Worm (Caenorhabditis elegans) whole organism, late embryonic: ENCODE results near the gene C09G5.7.

Source experiments
- C08G9.2 ChIP-seq: sonication (generic microtip); optimal IDR thresholded peaks from 2 replicates; lab custom pipeline; 2016; ENCODE audit warnings: mild to moderate bottlenecking, missing genetic modification characterization, moderate library complexity, missing compliant biosample characterization
- F13H6.1 ChIP-seq: sonication (generic microtip); optimal IDR thresholded peaks from 2 replicates; lab custom pipeline; 2016; ENCODE audit warnings: missing genetic modification characterization, missing compliant biosample characterization
- K09A11.1 ChIP-seq: sonication (generic microtip); optimal IDR thresholded peaks from 2 replicates; lab custom pipeline; 2017; ENCODE audit warnings: antibody characterized with exemption, mild to moderate bottlenecking, missing genetic modification characterization, missing compliant biosample characterization; ENCODE audit not compliant: insufficient read depth
- T23F11.4 ChIP-seq: fragments of 200-800 bp; sonication (Bioruptor generic); optimal IDR thresholded peaks from 2 replicates; lab custom pipeline; 2018; ENCODE audit warnings: mild to moderate bottlenecking, missing genetic modification characterization, missing compliant biosample characterization
- Y22D7AL.16 ChIP-seq: sonication (generic microtip); optimal IDR thresholded peaks from 2 replicates; lab custom pipeline; 2016; ENCODE audit warnings: missing genetic modification characterization, missing compliant biosample characterization
- ahr-1 ChIP-seq: sonication (generic microtip); optimal IDR thresholded peaks from 2 replicates; lab custom pipeline; 2016; ENCODE audit warnings: missing genetic modification characterization, missing compliant biosample characterization
- ama-1 ChIP-seq: fragments of 150-350 bp; optimal IDR thresholded peaks from 2 replicates; lab custom pipeline; 2014
- ceh-18 ChIP-seq: sonication (generic microtip); optimal IDR thresholded peaks from 2 replicates; lab custom pipeline; 2016; ENCODE audit warnings: missing genetic modification characterization, missing compliant biosample characterization
- ceh-19 ChIP-seq: fragments of 200-800 bp; sonication (Bioruptor generic); optimal IDR thresholded peaks from 2 replicates; lab custom pipeline; 2018; ENCODE audit warnings: mild to moderate bottlenecking, missing genetic modification characterization, missing compliant biosample characterization
- ceh-2 ChIP-seq: sonication (generic microtip); optimal IDR thresholded peaks from 2 replicates; lab custom pipeline; 2016; ENCODE audit warnings: missing genotype, missing genetic modification characterization, missing compliant biosample characterization
- ceh-22 ChIP-seq: sonication (generic microtip); optimal IDR thresholded peaks from 2 replicates; lab custom pipeline; 2017; ENCODE audit warnings: missing biosample characterization, missing genetic modification characterization
- ceh-30 ChIP-seq: fragments of 150-350 bp; optimal IDR thresholded peaks from 2 replicates; lab custom pipeline; 2014; ENCODE audit warnings: missing biosample characterization, missing genetic modification characterization
- ceh-6 ChIP-seq: fragments of 200-800 bp; sonication (Bioruptor generic); optimal IDR thresholded peaks from 2 replicates; lab custom pipeline; 2018; ENCODE audit warnings: mild to moderate bottlenecking, missing genetic modification characterization, missing compliant biosample characterization
- ceh-9 ChIP-seq: sonication (generic microtip); optimal IDR thresholded peaks from 2 replicates; lab custom pipeline; 2016; ENCODE audit warnings: mild to moderate bottlenecking, missing genetic modification characterization, inconsistent platforms, missing compliant biosample characterization
- dmd-4 ChIP-seq: sonication (generic microtip); optimal IDR thresholded peaks from 2 replicates; lab custom pipeline; 2016; ENCODE audit warnings: borderline replicate concordance, missing genetic modification characterization, missing compliant biosample characterization
- dve-1 ChIP-seq: sonication (generic microtip); optimal IDR thresholded peaks from 2 replicates; lab custom pipeline; 2017; ENCODE audit warnings: antibody characterized with exemption, mild to moderate bottlenecking, missing genetic modification characterization, missing compliant biosample characterization
- elt-4 ChIP-seq: sonication (generic microtip); optimal IDR thresholded peaks from 2 replicates; lab custom pipeline; 2016; ENCODE audit warnings: missing genetic modification characterization, missing compliant biosample characterization
- eyg-1 ChIP-seq: sonication (generic microtip); optimal IDR thresholded peaks from 2 replicates; lab custom pipeline; 2016; ENCODE audit warnings: missing genotype, missing genetic modification characterization, missing compliant biosample characterization
- gmeb-2 ChIP-seq: sonication (generic microtip); optimal IDR thresholded peaks from 2 replicates; lab custom pipeline; 2016; ENCODE audit warnings: missing genetic modification characterization, inconsistent platforms, missing compliant biosample characterization
- hlh-13 ChIP-seq: fragments of 200-800 bp; sonication (Bioruptor generic); optimal IDR thresholded peaks from 2 replicates; lab custom pipeline; 2018; ENCODE audit warnings: mild to moderate bottlenecking, missing genetic modification characterization, missing compliant biosample characterization
- hlh-15 ChIP-seq: sonication (generic microtip); optimal IDR thresholded peaks from 2 replicates; lab custom pipeline; 2016; ENCODE audit warnings: missing genetic modification characterization, missing compliant biosample characterization
- hlh-6 ChIP-seq: sonication (generic microtip); optimal IDR thresholded peaks from 2 replicates; lab custom pipeline; 2016; ENCODE audit warnings: missing genotype, missing genetic modification characterization, missing compliant biosample characterization
- lin-11 ChIP-seq: fragments of 200-800 bp; sonication (Bioruptor generic); optimal IDR thresholded peaks from 2 replicates; lab custom pipeline; 2018; ENCODE audit warnings: mild to moderate bottlenecking, missing genetic modification characterization, missing compliant biosample characterization
- madf-2 ChIP-seq: sonication (generic microtip); optimal IDR thresholded peaks from 2 replicates; lab custom pipeline; 2017; ENCODE audit warnings: missing genetic modification characterization, missing compliant biosample characterization
- nhr-232 ChIP-seq: sonication (generic microtip); optimal IDR thresholded peaks from 2 replicates; lab custom pipeline; 2016; ENCODE audit warnings: missing genetic modification characterization, missing compliant biosample characterization
- npax-4 ChIP-seq: sonication (generic microtip); optimal IDR thresholded peaks from 2 replicates; lab custom pipeline; 2016; ENCODE audit warnings: missing genetic modification characterization, missing compliant biosample characterization
- pqm-1 ChIP-seq: sonication (generic microtip); optimal IDR thresholded peaks from 2 replicates; lab custom pipeline; 2016; ENCODE audit warnings: missing genetic modification characterization, missing compliant biosample characterization
- pros-1 ChIP-seq: fragments of 150-350 bp; optimal IDR thresholded peaks from 2 replicates; lab custom pipeline; 2014; ENCODE audit warnings: missing biosample characterization, missing genetic modification reagents, missing genetic modification characterization
- sox-2 ChIP-seq: fragments of 200-800 bp; sonication (Bioruptor generic); IDR thresholded peaks from 2 replicates; pipeline ENCODE4 v1.3.6; 2022; ENCODE audit warnings: missing genetic modification reagents, missing genetic modification characterization, missing compliant biosample characterization
- syd-9 ChIP-seq: sonication (generic microtip); optimal IDR thresholded peaks from 2 replicates; lab custom pipeline; 2016; ENCODE audit warnings: mild to moderate bottlenecking, missing genetic modification characterization, moderate library complexity, missing compliant biosample characterization
- tbx-7 ChIP-seq: sonication (generic microtip); optimal IDR thresholded peaks from 2 replicates; lab custom pipeline; 2016; ENCODE audit warnings: missing genotype, missing genetic modification characterization, missing compliant biosample characterization
- unc-55 ChIP-seq: sonication (generic microtip); optimal IDR thresholded peaks from 2 replicates; lab custom pipeline; 2017; ENCODE audit warnings: missing biosample characterization, missing genetic modification reagents, missing genetic modification characterization
- unc-86 ChIP-seq: sonication (generic microtip); optimal IDR thresholded peaks from 2 replicates; lab custom pipeline; 2016; ENCODE audit warnings: missing genetic modification characterization, missing compliant biosample characterization

The C09G5.7 gene

DNA sequence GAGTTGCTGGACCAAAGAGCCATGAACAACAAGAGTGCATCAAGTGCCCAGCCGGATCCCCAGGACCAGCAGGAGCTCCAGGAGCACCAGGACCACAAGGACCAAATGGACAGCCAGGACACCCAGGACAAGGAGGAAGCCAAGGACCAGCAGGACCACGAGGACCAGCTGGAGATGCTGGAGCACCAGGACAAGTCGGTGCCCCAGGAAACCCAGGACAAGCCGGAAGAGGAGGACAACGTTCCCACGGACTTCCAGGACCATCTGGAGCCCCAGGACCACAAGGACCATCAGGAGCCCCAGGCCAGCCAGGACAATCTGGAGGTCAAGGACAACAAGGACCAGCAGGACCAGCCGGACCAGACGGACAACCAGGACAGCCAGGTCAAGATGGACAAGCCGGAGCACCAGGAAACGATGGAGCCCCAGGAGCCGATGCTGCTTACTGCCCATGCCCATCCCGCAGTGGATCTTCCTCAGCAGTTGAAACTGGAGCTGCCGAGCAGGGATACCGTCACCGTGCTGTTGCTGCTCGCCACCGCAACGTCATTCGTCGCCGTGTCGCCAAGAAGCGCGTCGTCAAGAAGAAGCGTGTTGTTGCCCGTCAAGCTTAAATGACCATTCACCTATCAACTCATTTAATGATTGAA lies 9.2 kb upstream of the C09G5.7 start:
- no peak for TF ChIP-seq pqm-1 (tag; lab: Kevin White, UChicago)
- TF ChIP-seq hlh-6 (tag; lab: Kevin White, UChicago): peak; percentile 52
- no peak for TF ChIP-seq syd-9
- no peak for TF ChIP-seq ceh-9 (tag; lab: Kevin White, UChicago)
- no peak for TF ChIP-seq tbx-7 (tag; lab: Kevin White, UChicago)
- TF ChIP-seq unc-86: no peak
- TF ChIP-seq nhr-232 (tag; lab: Kevin White, UChicago): no peak
- TF ChIP-seq C08G9.2 (tag; lab: Kevin White, UChicago): peak; percentile 22
- no peak for TF ChIP-seq K09A11.1 (tag; lab: Kevin White, UChicago)
- TF ChIP-seq elt-4 (tag; lab: Kevin White, UChicago): peak; percentile 50

DNA sequence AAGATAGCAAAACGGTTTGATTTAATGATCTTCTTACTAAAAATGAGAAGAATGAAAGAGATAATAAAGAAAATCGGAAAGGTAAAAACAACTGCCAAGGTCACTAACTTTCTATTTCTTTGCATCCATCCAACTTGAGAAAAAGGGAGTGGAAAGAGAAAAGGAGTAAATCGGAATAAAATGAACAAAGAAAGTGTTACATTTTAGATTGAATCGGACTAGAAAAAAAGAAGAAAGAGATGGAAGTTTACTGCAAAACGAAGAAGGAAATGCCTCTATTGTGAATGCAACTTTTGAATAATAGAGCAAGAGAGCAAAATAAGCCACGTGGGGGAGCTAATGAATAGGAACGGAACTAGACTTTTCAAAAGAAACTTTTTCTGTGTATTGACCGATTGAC lies 8.6 kb upstream of the C09G5.7 start:
- TF ChIP-seq hlh-15 (tag; lab: Kevin White, UChicago) (no peak), ceh-18 (tag; lab: Kevin White, UChicago) (no peak), pros-1 (tag; lab: Kevin White, UChicago) (no peak), unc-86 (no peak), ahr-1 (tag; lab: Kevin White, UChicago) (no peak), unc-55 (GFP tag; lab: Kevin White, UChicago) (no peak)

- TF ChIP-seq ceh-30 (tag; lab: Kevin White, UChicago) (no peak), madf-2 (no peak), ceh-6 (GFP tag; lab: Kevin White, UChicago) (no peak), T23F11.4 (GFP tag; lab: Kevin White, UChicago) (no peak), Y22D7AL.16 (tag; lab: Kevin White, UChicago) (no peak), ama-1 (lab: Kevin White, UChicago) (no peak), npax-4 (no peak)
- TF ChIP-seq, all 69 proteins: peak for 0
Observed at ce11 chrII:10706901-10707300, 7.8 kb upstream of the C09G5.7 start, which contains the start of gene col-80. col-80 (plus strand) TSS chrII:10707201.

ce11 chrII:10707439-10708096 lies 7.1 kb upstream of the C09G5.7 start:
- TF ChIP-seq syd-9 (peak; percentile 5), gmeb-2 (no peak), elt-4 (tag; lab: Kevin White, UChicago) (peak; percentile 85), F13H6.1 (no peak), madf-2 (no peak), dve-1 (tag; lab: Kevin White, UChicago) (no peak), lin-11 (tag; lab: Kevin White, UChicago) (no peak), dmd-4 (tag; lab: Kevin White, UChicago) (no peak), hlh-13 (GFP tag; lab: Kevin White, UChicago) (no peak)

ce11 chrII:10708660-10709059 lies 6.0 kb upstream of the C09G5.7 start, which contains the start of gene bli-1:
bli-1 (plus strand) TSS chrII:10708960.
- TF ChIP-seq ceh-19 (GFP tag; lab: Kevin White, UChicago) (no peak), ceh-2 (tag; lab: Kevin White, UChicago) (no peak), C08G9.2 (tag; lab: Kevin White, UChicago) (no peak)

ce11 chrII:10717124-10717523 lies 2.4 kb downstream of the C09G5.7 start, which contains the start of gene C09G5.13:
C09G5.13 (plus strand) TSS chrII:10717424.
- TF ChIP-seq eyg-1: no peak
- no peak for TF ChIP-seq ceh-6 (GFP tag; lab: Kevin White, UChicago)
- no peak for TF ChIP-seq sox-2 (GFP tag; lab: Robert Waterston, UW)
- no peak for TF ChIP-seq syd-9
- no peak for TF ChIP-seq ceh-22 (tag; lab: Kevin White, UChicago)
- TF ChIP-seq, all 69 proteins: peak for 0
